Fruit fly (Drosophila melanogaster): ENCODE data around the gene CG43731.

DNA sequence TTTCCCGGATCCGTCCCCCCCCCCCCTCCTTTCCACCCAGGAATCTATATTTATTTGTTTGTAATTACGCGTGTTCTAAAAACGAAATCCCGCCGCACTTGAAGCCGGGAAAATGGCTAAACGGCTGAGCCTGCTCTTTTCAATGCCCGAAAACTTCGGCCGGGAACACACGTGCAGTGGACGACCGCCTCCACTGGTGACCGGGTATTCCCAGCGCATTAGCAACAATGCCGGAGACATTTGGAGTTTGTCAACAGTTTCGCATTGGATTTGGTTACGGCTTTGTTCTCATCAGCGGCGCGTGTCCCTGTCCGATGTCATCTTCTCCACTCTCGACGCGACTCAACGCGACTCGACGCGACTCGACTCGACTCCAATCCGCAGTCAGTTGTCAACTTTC lies 2.5 kb downstream of the CG43731 start:
- no peak for TF ChIP-seq CG8478 (optimal IDR thresholded peaks at IDR 0.05)
- no peak for TF ChIP-seq CTCF (optimal IDR thresholded peaks at IDR 0.05)
